Worm (Caenorhabditis elegans) whole organism, L4 larva: Measurements from ENCODE around the gene Y73F8A.22.

Experiments
- D1046.2 ChIP-seq: fragments of 200-800 bp; sonication (Bioruptor generic); IDR thresholded peaks from 2 replicates; pipeline ENCODE4 v1.3.6; 2022; ENCODE audit warnings: missing genetic modification characterization, missing compliant biosample characterization
- F26F4.8 ChIP-seq: fragments of 200-800 bp; sonication (Bioruptor generic); conservative IDR thresholded peaks from 2 replicates; pipeline ENCODE4 v1.3.6; 2022; ENCODE audit warnings: missing genetic modification characterization, missing compliant biosample characterization
- F37D6.2 ChIP-seq: sonication (generic microtip); optimal IDR thresholded peaks from 2 replicates; lab custom pipeline; 2016; ENCODE audit warnings: mild to moderate bottlenecking, missing genetic modification characterization, missing compliant biosample characterization
- F44E2.7 ChIP-seq: fragments of 200-800 bp; sonication (Bioruptor generic); IDR thresholded peaks from 2 replicates; pipeline ENCODE4 v2.1.2; 2022; ENCODE audit warnings: missing genetic modification characterization, missing compliant biosample characterization
- F49E8.2 ChIP-seq: sonication (generic microtip); optimal IDR thresholded peaks from 2 replicates; lab custom pipeline; 2016; ENCODE audit warnings: missing compliant biosample characterization, mild to moderate bottlenecking, missing genetic modification characterization, borderline replicate concordance
- T26A8.4 ChIP-seq: fragments of 200-800 bp; sonication (Bioruptor generic); IDR thresholded peaks from 2 replicates; pipeline ENCODE4 v1.3.6; 2022; ENCODE audit warnings: missing genetic modification characterization, missing compliant biosample characterization
- Y48G9A.11 ChIP-seq: fragments of 200-800 bp; sonication (Bioruptor generic); IDR thresholded peaks from 2 replicates; pipeline ENCODE4 v1.3.6; 2022; ENCODE audit warnings: missing genetic modification reagents, missing genetic modification characterization, missing compliant biosample characterization
- Y5F2A.4 ChIP-seq: fragments of 200-800 bp; sonication (Bioruptor generic); optimal IDR thresholded peaks from 2 replicates; lab custom pipeline; 2018; ENCODE audit warnings: mild to moderate bottlenecking, missing genetic modification characterization, missing compliant biosample characterization
- ZK337.2 ChIP-seq: fragments of 200-800 bp; sonication (Bioruptor generic); IDR thresholded peaks from 2 replicates; pipeline ENCODE4 v1.3.6; 2022; ENCODE audit warnings: missing genetic modification reagents, missing genetic modification characterization, missing compliant biosample characterization
- ama-1 ChIP-seq: fragments of 150-350 bp; optimal IDR thresholded peaks from 2 replicates; lab custom pipeline; 2014; ENCODE audit warnings: inconsistent platforms, mixed read lengths
- arid-1 ChIP-seq: fragments of 200-800 bp; sonication (Bioruptor generic); conservative IDR thresholded peaks from 2 replicates; pipeline ENCODE4 v1.3.6; 2022; ENCODE audit warnings: missing genetic modification reagents, missing genetic modification characterization, missing compliant biosample characterization
- attf-4 ChIP-seq: sonication (generic microtip); optimal IDR thresholded peaks from 3 replicates; lab custom pipeline; 2017; ENCODE audit warnings: missing biosample characterization, missing genetic modification characterization
- ceh-62 ChIP-seq: sonication (generic microtip); optimal IDR thresholded peaks from 2 replicates; lab custom pipeline; 2017; ENCODE audit warnings: missing biosample characterization, missing genetic modification characterization
- daf-19 ChIP-seq: fragments of 200-800 bp; sonication (Bioruptor generic); conservative IDR thresholded peaks from 2 replicates; pipeline ENCODE4 v1.3.6; 2022; ENCODE audit warnings: missing genetic modification characterization, missing compliant biosample characterization
- dmd-6 ChIP-seq: fragments of 200-800 bp; sonication (Bioruptor generic); IDR thresholded peaks from 2 replicates; pipeline ENCODE4 v1.3.6; 2022; ENCODE audit warnings: missing genetic modification reagents, missing genetic modification characterization, missing compliant biosample characterization
- dmd-8 ChIP-seq: fragments of 200-800 bp; sonication (Bioruptor generic); IDR thresholded peaks from 2 replicates; pipeline ENCODE4 v1.3.6; 2022; ENCODE audit warnings: missing genetic modification characterization, missing compliant biosample characterization
- dmd-9 ChIP-seq: fragments of 200-800 bp; sonication (Bioruptor generic); IDR thresholded peaks from 2 replicates; pipeline ENCODE4 v1.3.6; 2022; ENCODE audit warnings: missing genetic modification reagents, missing genetic modification characterization, missing compliant biosample characterization
- dve-1 ChIP-seq: sonication (generic microtip); optimal IDR thresholded peaks from 2 replicates; lab custom pipeline; 2017; ENCODE audit warnings: antibody characterized with exemption, mild to moderate bottlenecking, missing genetic modification characterization, missing compliant biosample characterization; ENCODE audit not compliant: insufficient read depth
- egl-43 ChIP-seq: fragments of 200-800 bp; sonication (Bioruptor generic); IDR thresholded peaks from 2 replicates; pipeline ENCODE4 v1.3.6; 2022; ENCODE audit warnings: missing genetic modification reagents, missing genetic modification characterization, missing compliant biosample characterization
- gei-8 ChIP-seq: fragments of 200-800 bp; sonication (Bioruptor generic); optimal IDR thresholded peaks from 2 replicates; lab custom pipeline; 2018; ENCODE audit warnings: mild to moderate bottlenecking, missing genetic modification characterization, missing compliant biosample characterization
- hif-1 ChIP-seq, 2 experiments: sonication (generic microtip); optimal IDR thresholded peaks; 2 replicates each; lab custom pipeline; 2016 to 2017; ENCODE audit warnings: missing compliant biosample characterization in 2 of 2, missing genetic modification characterization in 2 of 2, missing genetic modification reagents in 2 of 2, missing genotype in 2 of 2, mild to moderate bottlenecking in 1 of 2
- jun-1 ChIP-seq: fragments of 150-350 bp; optimal IDR thresholded peaks from 2 replicates; lab custom pipeline; 2014; ENCODE audit warnings: missing biosample characterization, missing genetic modification reagents, missing genetic modification characterization
- lin-29 ChIP-seq: fragments of 200-800 bp; sonication (Bioruptor generic); IDR thresholded peaks from 2 replicates; pipeline ENCODE4 v1.3.6; 2022; ENCODE audit warnings: missing genetic modification reagents, missing genetic modification characterization, missing compliant biosample characterization
- lin-38 ChIP-seq: fragments of 200-800 bp; sonication (Bioruptor generic); IDR thresholded peaks from 2 replicates; pipeline ENCODE4 v1.3.6; 2022; ENCODE audit warnings: missing genetic modification reagents, missing genetic modification characterization, missing compliant biosample characterization
- lir-3 ChIP-seq: sonication (generic microtip); optimal IDR thresholded peaks from 2 replicates; lab custom pipeline; 2016; ENCODE audit warnings: mild to moderate bottlenecking, missing genetic modification characterization, missing compliant biosample characterization
- madf-9 ChIP-seq: fragments of 200-800 bp; sonication (Bioruptor generic); conservative IDR thresholded peaks from 2 replicates; pipeline ENCODE4 v1.3.6; 2022; ENCODE audit warnings: missing genetic modification reagents, missing genetic modification characterization, missing compliant biosample characterization
- mdt-29 ChIP-seq: fragments of 200-800 bp; sonication (Bioruptor generic); IDR thresholded peaks from 2 replicates; pipeline ENCODE4 v1.3.6; 2022; ENCODE audit warnings: missing genetic modification reagents, missing genetic modification characterization, missing compliant biosample characterization
- mes-2 ChIP-seq: sonication (generic microtip); optimal IDR thresholded peaks from 2 replicates; lab custom pipeline; 2016; ENCODE audit warnings: missing genotype, mild to moderate bottlenecking, missing genetic modification characterization, missing compliant biosample characterization; ENCODE audit not compliant: poor library complexity, severe bottlenecking
- mxl-3 ChIP-seq: fragments of 200-800 bp; sonication (Bioruptor generic); optimal IDR thresholded peaks from 2 replicates; lab custom pipeline; 2018; ENCODE audit warnings: mild to moderate bottlenecking, missing genetic modification characterization, missing compliant biosample characterization
- nhr-11 ChIP-seq: fragments of 150-350 bp; optimal IDR thresholded peaks from 2 replicates; lab custom pipeline; 2014; ENCODE audit warnings: missing biosample characterization, missing genetic modification characterization
- nhr-28 ChIP-seq: fragments of 150-350 bp; optimal IDR thresholded peaks from 2 replicates; lab custom pipeline; 2014; ENCODE audit warnings: missing biosample characterization, missing genetic modification characterization
- nhr-41 ChIP-seq: fragments of 200-800 bp; sonication (Bioruptor generic); IDR thresholded peaks from 2 replicates; pipeline ENCODE4 v1.3.6; 2022; ENCODE audit warnings: missing genetic modification reagents, missing genetic modification characterization, missing compliant biosample characterization
- nhr-48 ChIP-seq: sonication (generic microtip); optimal IDR thresholded peaks from 2 replicates; lab custom pipeline; 2016; ENCODE audit warnings: mild to moderate bottlenecking, missing genetic modification characterization, missing compliant biosample characterization
- nhr-6 ChIP-seq: fragments of 150-350 bp; optimal IDR thresholded peaks from 2 replicates; lab custom pipeline; 2014; ENCODE audit warnings: missing biosample characterization, missing genetic modification characterization
- nhr-77 ChIP-seq: fragments of 150-350 bp; optimal IDR thresholded peaks from 2 replicates; lab custom pipeline; 2014; ENCODE audit warnings: missing biosample characterization, missing genetic modification characterization
- pha-4 ChIP-seq, 2 experiments: fragments of 150-350 bp in 1 of 2; fragments of 200-800 bp in 1 of 2; sonication (Bioruptor generic) in 1 of 2; IDR thresholded peaks in 1 of 2; optimal IDR thresholded peaks in 1 of 2; 2 replicates each; pipeline versions ENCODE4 v1.3.6 to Lab custom; 2014 to 2022; ENCODE audit warnings: missing genetic modification characterization in 2 of 2, missing genetic modification reagents in 2 of 2, missing biosample characterization in 1 of 2, missing compliant biosample characterization in 1 of 2
- pqm-1 ChIP-seq: sonication (generic microtip); optimal IDR thresholded peaks from 2 replicates; lab custom pipeline; 2017; ENCODE audit warnings: missing biosample characterization, missing genetic modification characterization
- rbr-2 ChIP-seq: sonication (generic microtip); optimal IDR thresholded peaks from 2 replicates; lab custom pipeline; 2016; ENCODE audit warnings: missing genotype, missing genetic modification characterization, missing compliant biosample characterization
- saeg-2 ChIP-seq: fragments of 200-800 bp; sonication (Bioruptor generic); IDR thresholded peaks from 2 replicates; pipeline ENCODE4 v1.3.6; 2022; ENCODE audit warnings: missing genetic modification reagents, missing genetic modification characterization, missing compliant biosample characterization
- sdz-12 ChIP-seq: fragments of 200-800 bp; sonication (Bioruptor generic); optimal IDR thresholded peaks from 2 replicates; lab custom pipeline; 2018; ENCODE audit warnings: mild to moderate bottlenecking, missing genetic modification characterization, missing compliant biosample characterization
- skn-1 ChIP-seq: fragments of 150-350 bp; optimal IDR thresholded peaks from 2 replicates; lab custom pipeline; 2014; ENCODE audit warnings: missing biosample characterization, missing genetic modification characterization
- snpc-1.2 ChIP-seq: fragments of 200-800 bp; sonication (Bioruptor generic); IDR thresholded peaks from 2 replicates; pipeline ENCODE4 v1.3.6; 2022; ENCODE audit warnings: missing genetic modification reagents, missing genetic modification characterization, missing compliant biosample characterization
- snpc-4 ChIP-seq: fragments of 150-350 bp; optimal IDR thresholded peaks from 2 replicates; lab custom pipeline; 2014; ENCODE audit warnings: missing biosample characterization, missing genetic modification characterization
- spr-3 ChIP-seq: fragments of 200-800 bp; sonication (Bioruptor generic); optimal IDR thresholded peaks from 2 replicates; lab custom pipeline; 2018; ENCODE audit warnings: mild to moderate bottlenecking, missing genetic modification characterization, missing compliant biosample characterization
- tag-97 ChIP-seq: fragments of 200-800 bp; sonication (Bioruptor generic); IDR thresholded peaks from 2 replicates; pipeline ENCODE4 v1.3.6; 2022; ENCODE audit warnings: missing genetic modification characterization, missing compliant biosample characterization
- tra-1 ChIP-seq: fragments of 200-800 bp; sonication (Bioruptor generic); IDR thresholded peaks from 2 replicates; pipeline ENCODE4 v1.3.6; 2022; ENCODE audit warnings: missing genetic modification reagents, missing genetic modification characterization, missing compliant biosample characterization
- unc-130 ChIP-seq: sonication (generic microtip); optimal IDR thresholded peaks from 2 replicates; lab custom pipeline; 2016; ENCODE audit warnings: missing genetic modification reagents, missing genetic modification characterization, missing compliant biosample characterization
- unc-39 ChIP-seq: sonication (generic microtip); optimal IDR thresholded peaks from 2 replicates; lab custom pipeline; 2017; ENCODE audit warnings: missing biosample characterization, missing genetic modification characterization
- vab-7 ChIP-seq: fragments of 200-800 bp; sonication (Bioruptor generic); IDR thresholded peaks from 2 replicates; pipeline ENCODE4 v1.3.6; 2022; ENCODE audit warnings: missing genetic modification reagents, missing genetic modification characterization, missing compliant biosample characterization
- zfp-3 ChIP-seq: fragments of 200-800 bp; sonication (Bioruptor generic); conservative IDR thresholded peaks from 2 replicates; pipeline ENCODE4 v1.3.6; 2022; ENCODE audit warnings: missing genetic modification reagents, missing genetic modification characterization, missing compliant biosample characterization

Gene Y73F8A.22

ce11 chrIV:15472387-15472859 lies 31.2 kb upstream of the Y73F8A.22 start, which contains the start of gene Y73F8A.27 (continued):
- TF ChIP-seq dmd-6 (GFP tag; lab: Robert Waterston, UW), result peak; percentile 82
- peak; percentile 64 for TF ChIP-seq arid-1 (GFP tag; lab: Robert Waterston, UW)
- TF ChIP-seq dmd-9 (GFP tag; lab: Robert Waterston, UW), result 0 out of 2 replicates have a peak, but pooled peaks have one; percentile 47
- TF ChIP-seq F44E2.7 (GFP tag; lab: Robert Waterston, UW), result no peak
- peak; percentile 45 for TF ChIP-seq vab-7 (GFP tag; lab: Robert Waterston, UW)
- TF ChIP-seq madf-9 (GFP tag; lab: Robert Waterston, UW), result peak; percentile 79
- TF ChIP-seq unc-130 (GFP tag; lab: Kevin White, UChicago), result peak; percentile 68
- peak; percentile 78 for TF ChIP-seq pha-4 (GFP tag; IDR thresholded peaks at IDR 0.05; lab: Robert Waterston, UW)
- peak; percentile 85 for TF ChIP-seq pha-4 (tag; optimal IDR thresholded peaks at IDR 0.05; lab: Kevin White, UChicago)
- TF ChIP-seq nhr-48, result peak; percentile 73
- no peak for TF ChIP-seq ZK337.2
- no peak for TF ChIP-seq nhr-41 (GFP tag; lab: Robert Waterston, UW)
- peak; percentile 93 for TF ChIP-seq rbr-2
- TF ChIP-seq lin-38 (GFP tag; lab: Robert Waterston, UW), result peak; percentile 99
- TF ChIP-seq pqm-1 (tag; lab: Kevin White, UChicago), result peak; percentile 23
- no peak for TF ChIP-seq F26F4.8
- TF ChIP-seq nhr-77 (tag; lab: Kevin White, UChicago), result peak; percentile 94
- TF ChIP-seq tag-97 (GFP tag; lab: Robert Waterston, UW), result no peak
- TF ChIP-seq mxl-3 (GFP tag; lab: Kevin White, UChicago), result no peak
- peak; percentile 86 for TF ChIP-seq nhr-6 (tag; lab: Kevin White, UChicago)
- peak; percentile 89 for TF ChIP-seq mdt-29 (GFP tag; lab: Robert Waterston, UW)
- peak; percentile 79 for TF ChIP-seq F49E8.2 (tag; lab: Kevin White, UChicago)
- peak; percentile 56; the same call in 1 of the 2 replicates for TF ChIP-seq lin-29 (GFP tag; lab: Robert Waterston, UW)
- TF ChIP-seq dve-1 (tag; lab: Kevin White, UChicago), result peak; percentile 98
- peak; percentile 25 for TF ChIP-seq snpc-4 (tag; lab: Kevin White, UChicago)
- TF ChIP-seq dmd-8, result no peak
- peak; percentile 95 for TF ChIP-seq T26A8.4
- TF ChIP-seq lir-3, result no peak
- peak; percentile 81 for TF ChIP-seq nhr-11 (tag; lab: Kevin White, UChicago)
- TF ChIP-seq zfp-3 (GFP tag; lab: Robert Waterston, UW), result peak; percentile 84
- peak; percentile 12 to 73 for TF ChIP-seq hif-1 (tag; optimal IDR thresholded peaks at IDR 0.05; lab: Kevin White, UChicago)
- TF ChIP-seq mes-2 (tag; lab: Kevin White, UChicago), result peak; percentile 95
- TF ChIP-seq skn-1 (tag; lab: Kevin White, UChicago), result no peak
- no peak for TF ChIP-seq unc-39 (tag; lab: Kevin White, UChicago)
- no peak for TF ChIP-seq D1046.2
- TF ChIP-seq ama-1 (lab: Kevin White, UChicago), result peak; percentile 47
- TF ChIP-seq sdz-12 (GFP tag; lab: Kevin White, UChicago), result no peak
- TF ChIP-seq daf-19 (GFP tag; lab: Robert Waterston, UW), result no peak
- peak; percentile 46; the same call in 1 of the 2 replicates for TF ChIP-seq egl-43
- peak; percentile 95 for TF ChIP-seq snpc-1.2
- no peak for TF ChIP-seq Y5F2A.4
- peak; percentile 58 for TF ChIP-seq nhr-28
- TF ChIP-seq gei-8, result no peak
- TF ChIP-seq F37D6.2 (tag; lab: Kevin White, UChicago), result peak; percentile 82
- peak; percentile 75 for TF ChIP-seq spr-3 (GFP tag; lab: Kevin White, UChicago)
- TF ChIP-seq ceh-62 (tag; lab: Kevin White, UChicago), result no peak
- no peak for TF ChIP-seq Y48G9A.11
- peak; percentile 54 for TF ChIP-seq jun-1 (tag; lab: Kevin White, UChicago)
- 0 out of 2 replicates have a peak, but pooled peaks have one; percentile 27 for TF ChIP-seq tra-1 (GFP tag; lab: Robert Waterston, UW)
- TF ChIP-seq saeg-2, result 0 out of 2 replicates have a peak, but pooled peaks have one; percentile 35
- TF ChIP-seq attf-4 (tag; lab: Kevin White, UChicago), result no peak
